Worm (Caenorhabditis elegans) whole organism, L3 larva: Measurements from ENCODE around the gene F28H7.7.
A peak's percentile ranks its signal among the peaks of the same experiment; 100 is the strongest.

Experiments used
- R02D3.7 ChIP-seq: fragments of 150-350 bp; optimal IDR thresholded peaks from 2 replicates; lab custom pipeline; 2014; ENCODE audit warnings: missing biosample characterization, missing genetic modification characterization
- aly-2 ChIP-seq: fragments of 150-350 bp; optimal IDR thresholded peaks from 2 replicates; lab custom pipeline; 2014; ENCODE audit warnings: missing biosample characterization, missing genetic modification characterization
- ama-1 ChIP-seq: fragments of 150-350 bp; optimal IDR thresholded peaks from 2 replicates; lab custom pipeline; 2018
- ceh-28 ChIP-seq: fragments of 150-350 bp; optimal IDR thresholded peaks from 2 replicates; lab custom pipeline; 2014; ENCODE audit warnings: missing biosample characterization, missing genetic modification reagents, missing genetic modification characterization
- ceh-82 ChIP-seq: fragments of 150-350 bp; optimal IDR thresholded peaks from 2 replicates; lab custom pipeline; 2014; ENCODE audit warnings: missing biosample characterization, missing genetic modification characterization
- ceh-9 ChIP-seq: sonication (generic microtip); optimal IDR thresholded peaks from 2 replicates; lab custom pipeline; 2018; ENCODE audit warnings: missing biosample characterization, missing genetic modification characterization
- daf-12 ChIP-seq: fragments of 150-350 bp; optimal IDR thresholded peaks from 2 replicates; lab custom pipeline; 2014; ENCODE audit warnings: missing biosample characterization, missing genetic modification reagents, missing genetic modification characterization
- egl-27 ChIP-seq: sonication (generic microtip); optimal IDR thresholded peaks from 4 replicates; lab custom pipeline; 2017; ENCODE audit warnings: missing biosample characterization, missing genetic modification reagents, missing genetic modification characterization
- egl-5 ChIP-seq: fragments of 150-350 bp; optimal IDR thresholded peaks from 2 replicates; lab custom pipeline; 2017; ENCODE audit warnings: missing biosample characterization, missing genetic modification reagents, missing genetic modification characterization, inconsistent platforms
- elt-1 ChIP-seq: fragments of 150-350 bp; optimal IDR thresholded peaks from 2 replicates; lab custom pipeline; 2014; ENCODE audit warnings: missing biosample characterization, missing genetic modification characterization
- elt-2 ChIP-seq: sonication (generic microtip); optimal IDR thresholded peaks from 2 replicates; lab custom pipeline; 2016; ENCODE audit warnings: missing genetic modification reagents, mild to moderate bottlenecking, missing genetic modification characterization, missing compliant biosample characterization
- elt-3 ChIP-seq, 3 experiments: fragments of 150-350 bp in 1 of 3; sonication (generic microtip) in 2 of 3; optimal IDR thresholded peaks; 2 replicates in 2 of 3; 4 replicates in 1 of 3; lab custom pipeline; 2014 to 2017; ENCODE audit warnings: missing biosample characterization in 3 of 3, missing genetic modification characterization in 3 of 3
- eor-1 ChIP-seq, 2 experiments: fragments of 150-350 bp; optimal IDR thresholded peaks; 2 replicates each; lab custom pipeline; 2014 to 2018; ENCODE audit warnings: missing biosample characterization in 2 of 2, missing genetic modification characterization in 2 of 2
- fkh-10 ChIP-seq: sonication (generic microtip); optimal IDR thresholded peaks from 2 replicates; lab custom pipeline; 2017; ENCODE audit warnings: missing biosample characterization, missing genetic modification reagents, missing genetic modification characterization
- jun-1 ChIP-seq: fragments of 150-350 bp; optimal IDR thresholded peaks from 2 replicates; lab custom pipeline; 2014; ENCODE audit warnings: missing biosample characterization, missing genetic modification reagents, missing genetic modification characterization
- lin-15B ChIP-seq: fragments of 150-350 bp; optimal IDR thresholded peaks from 2 replicates; lab custom pipeline; 2014; ENCODE audit warnings: missing biosample characterization, missing genetic modification characterization
- lin-39 ChIP-seq: fragments of 150-350 bp; optimal IDR thresholded peaks from 2 replicates; lab custom pipeline; 2018; ENCODE audit warnings: missing biosample characterization, missing genetic modification reagents, missing genetic modification characterization
- lsy-12 ChIP-seq: sonication (generic microtip); optimal IDR thresholded peaks from 2 replicates; lab custom pipeline; 2016; ENCODE audit warnings: mild to moderate bottlenecking, missing genetic modification characterization, missing compliant biosample characterization
- mdl-1 ChIP-seq: fragments of 150-350 bp; optimal IDR thresholded peaks from 2 replicates; lab custom pipeline; 2014; ENCODE audit warnings: missing biosample characterization, missing genetic modification characterization
- mml-1 ChIP-seq: fragments of 150-350 bp; sonication (generic microtip); optimal IDR thresholded peaks from 3 replicates; lab custom pipeline; 2014; ENCODE audit warnings: missing biosample characterization, missing genetic modification characterization
- nfya-1 ChIP-seq: sonication (generic microtip); optimal IDR thresholded peaks from 2 replicates; lab custom pipeline; 2017; ENCODE audit warnings: missing genetic modification characterization, mild to moderate bottlenecking, missing compliant biosample characterization, antibody characterized with exemption, moderate library complexity; ENCODE audit not compliant: insufficient read depth
- nhr-11 ChIP-seq: fragments of 150-350 bp; optimal IDR thresholded peaks from 2 replicates; lab custom pipeline; 2014; ENCODE audit warnings: missing biosample characterization, missing genetic modification characterization
- nhr-12 ChIP-seq: fragments of 150-350 bp; optimal IDR thresholded peaks from 2 replicates; lab custom pipeline; 2014; ENCODE audit warnings: missing biosample characterization, missing genetic modification characterization
- nhr-23 ChIP-seq: fragments of 150-350 bp; optimal IDR thresholded peaks from 2 replicates; lab custom pipeline; 2014; ENCODE audit warnings: missing biosample characterization, missing genetic modification reagents, missing genetic modification characterization
- nhr-237 ChIP-seq: fragments of 150-350 bp; optimal IDR thresholded peaks from 2 replicates; lab custom pipeline; 2014; ENCODE audit warnings: missing biosample characterization, missing genetic modification characterization
- nhr-25 ChIP-seq: sonication (generic microtip); optimal IDR thresholded peaks from 2 replicates; lab custom pipeline; 2017; ENCODE audit warnings: missing biosample characterization, missing genetic modification characterization
- nhr-28 ChIP-seq: fragments of 150-350 bp; optimal IDR thresholded peaks from 2 replicates; lab custom pipeline; 2014; ENCODE audit warnings: missing biosample characterization, missing genetic modification characterization
- nhr-43 ChIP-seq: sonication (generic microtip); optimal IDR thresholded peaks from 2 replicates; lab custom pipeline; 2016; ENCODE audit warnings: mild to moderate bottlenecking, missing genetic modification characterization, missing compliant biosample characterization; ENCODE audit not compliant: poor library complexity, severe bottlenecking
- nhr-76 ChIP-seq: fragments of 150-350 bp; sonication (generic microtip); optimal IDR thresholded peaks from 5 replicates; lab custom pipeline; 2014; ENCODE audit warnings: missing biosample characterization, missing genetic modification characterization
- nhr-77 ChIP-seq: fragments of 150-350 bp; optimal IDR thresholded peaks from 2 replicates; lab custom pipeline; 2014; ENCODE audit warnings: missing biosample characterization, missing genetic modification characterization
- pha-4 ChIP-seq: fragments of 150-350 bp; optimal IDR thresholded peaks from 2 replicates; lab custom pipeline; 2014; ENCODE audit warnings: missing biosample characterization, missing genetic modification reagents, missing genetic modification characterization
- pqm-1 ChIP-seq: fragments of 150-350 bp; optimal IDR thresholded peaks from 2 replicates; lab custom pipeline; 2017; ENCODE audit warnings: missing biosample characterization, missing genetic modification characterization, inconsistent platforms
- skn-1 ChIP-seq: fragments of 150-350 bp; optimal IDR thresholded peaks from 2 replicates; lab custom pipeline; 2014; ENCODE audit warnings: missing biosample characterization, missing genetic modification characterization
- snpc-4 ChIP-seq: fragments of 150-350 bp; optimal IDR thresholded peaks from 2 replicates; lab custom pipeline; 2014; ENCODE audit warnings: missing biosample characterization, missing genetic modification characterization
- unc-39 ChIP-seq: sonication (generic microtip); optimal IDR thresholded peaks from 4 replicates; lab custom pipeline; 2017; ENCODE audit warnings: missing biosample characterization, missing genetic modification characterization
- unc-62 ChIP-seq: fragments of 150-350 bp; sonication (generic microtip); optimal IDR thresholded peaks from 4 replicates; lab custom pipeline; 2014; ENCODE audit warnings: missing biosample characterization, missing genetic modification reagents, missing genetic modification characterization
- zag-1 ChIP-seq: fragments of 150-350 bp; optimal IDR thresholded peaks from 2 replicates; lab custom pipeline; 2014; ENCODE audit warnings: missing biosample characterization, missing genetic modification characterization
- ztf-11 ChIP-seq: fragments of 150-350 bp; optimal IDR thresholded peaks from 2 replicates; lab custom pipeline; 2014; ENCODE audit warnings: missing biosample characterization, missing genetic modification characterization
- ztf-4 ChIP-seq: fragments of 150-350 bp; optimal IDR thresholded peaks from 2 replicates; lab custom pipeline; 2014; ENCODE audit warnings: missing biosample characterization, missing genetic modification characterization

F28H7.7 gene

ce11 chrV:10743649-10744048 is 10.3 kb downstream of the F28H7.7 start, which contains the start of gene srj-22:
Gene srj-22 (minus strand): TSS chrV:10743749.
- TF ChIP-seq mdl-1, result no peak
- no peak for TF ChIP-seq nhr-237 (tag; lab: Kevin White, UChicago)
- TF ChIP-seq skn-1, result no peak
- TF ChIP-seq nhr-77 (tag; lab: Kevin White, UChicago), result no peak
- TF ChIP-seq daf-12 (tag; lab: Kevin White, UChicago), result no peak
- TF ChIP-seq ztf-4, result no peak
- no peak for TF ChIP-seq zag-1 (tag; lab: Kevin White, UChicago)
- no peak for TF ChIP-seq nfya-1
- no peak for TF ChIP-seq eor-1 (tag; optimal IDR thresholded peaks at IDR 0.05; lab: Kevin White, UChicago)
- TF ChIP-seq egl-27 (tag; lab: Kevin White, UChicago), result no peak
- no peak for TF ChIP-seq nhr-25 (tag; lab: Kevin White, UChicago)
- no peak for TF ChIP-seq elt-3 (tag; optimal IDR thresholded peaks at IDR 0.05; lab: Kevin White, UChicago)
- TF ChIP-seq, all 47 proteins: peak for 0

- TF ChIP-seq ceh-9 (tag; lab: Kevin White, UChicago) (no peak), nhr-12 (no peak), elt-2 (no peak), aly-2 (no peak), zag-1 (tag; lab: Kevin White, UChicago) (no peak)
Measured at ce11 chrV:10741357-10741756, 12.6 kb downstream of the F28H7.7 start, which contains the start of gene ZC302.3. Gene ZC302.3 (minus strand): TSS chrV:10741457.

- TF ChIP-seq nhr-25 (tag; lab: Kevin White, UChicago) (peak; percentile 24), nhr-23 (peak; percentile 62), lsy-12 (tag; lab: Kevin White, UChicago) (no peak), elt-2 (peak; percentile 36), skn-1 (peak; percentile 12), nhr-43 (tag; lab: Kevin White, UChicago) (peak; percentile 58), lin-15B (tag; lab: Kevin White, UChicago) (peak; percentile 76), snpc-4 (tag; lab: Kevin White, UChicago) (peak; percentile 85), ama-1 (lab: Kevin White, UChicago) (no peak), ceh-9 (tag; lab: Kevin White, UChicago) (no peak), nfya-1 (peak; percentile 66)
Measured at ce11 chrV:10736756-10737155, 17.2 kb downstream of the F28H7.7 start, which contains the start of the genes mre-11 and wdr-5.3. Gene mre-11 (minus strand): TSS chrV:10736868. Gene wdr-5.3 (plus strand): TSS chrV:10737116.

- TF ChIP-seq elt-2 (peak; percentile 80), unc-62 (no peak)
Measured at ce11 chrV:10731989-10732472, 21.9 kb downstream of the F28H7.7 start, which contains the start of gene T28B11.1. Gene T28B11.1 (minus strand): TSS chrV:10732422.

ce11 chrV:10730824-10731416 is 23.0 kb downstream of the F28H7.7 start:
- TF ChIP-seq unc-62, result peak; percentile 1
- TF ChIP-seq nhr-11 (tag; lab: Kevin White, UChicago), result peak; percentile 7
- no peak for TF ChIP-seq lin-15B (tag; lab: Kevin White, UChicago)
- TF ChIP-seq, all 47 proteins: peak for 2

- no peak for TF ChIP-seq nhr-76 (tag; lab: Kevin White, UChicago)
- no peak for TF ChIP-seq ama-1 (lab: Kevin White, UChicago)
- peak; percentile 94 for TF ChIP-seq elt-2
- TF ChIP-seq ztf-4, result no peak
- peak; percentile 90 for TF ChIP-seq egl-27 (tag; lab: Kevin White, UChicago)
- TF ChIP-seq lin-39, result no peak
- peak; percentile 59 for TF ChIP-seq ceh-28
- no peak for TF ChIP-seq ceh-9 (tag; lab: Kevin White, UChicago)
- TF ChIP-seq snpc-4 (tag; lab: Kevin White, UChicago), result peak; percentile 38
- TF ChIP-seq zag-1 (tag; lab: Kevin White, UChicago), result no peak
- TF ChIP-seq fkh-10, result no peak
- no peak for TF ChIP-seq elt-3 (tag; optimal IDR thresholded peaks at IDR 0.05; lab: Kevin White, UChicago)
- peak; percentile 5 for TF ChIP-seq mdl-1
- TF ChIP-seq unc-62, result no peak
- TF ChIP-seq pha-4 (tag; lab: Kevin White, UChicago), result peak; percentile 26
- TF ChIP-seq mml-1 (tag; lab: Kevin White, UChicago), result no peak
- no peak for TF ChIP-seq R02D3.7 (tag; lab: Kevin White, UChicago)
- peak; percentile 87 for TF ChIP-seq pqm-1 (tag; lab: Kevin White, UChicago)
- no peak for TF ChIP-seq nhr-11 (tag; lab: Kevin White, UChicago)
- TF ChIP-seq daf-12 (tag; lab: Kevin White, UChicago), result no peak
- no peak for TF ChIP-seq unc-39 (tag; lab: Kevin White, UChicago)
- no peak for TF ChIP-seq ceh-82 (tag; lab: Kevin White, UChicago)
- no peak for TF ChIP-seq nhr-77 (tag; lab: Kevin White, UChicago)
- TF ChIP-seq nhr-28 (tag; lab: Kevin White, UChicago), result no peak
- TF ChIP-seq lsy-12 (tag; lab: Kevin White, UChicago), result no peak
- no peak for TF ChIP-seq nhr-12
- TF ChIP-seq nfya-1, result peak; percentile 2
- no peak for TF ChIP-seq elt-1 (tag; lab: Kevin White, UChicago)
- TF ChIP-seq ztf-11 (tag; lab: Kevin White, UChicago), result no peak
- TF ChIP-seq egl-5, result no peak
- no peak for TF ChIP-seq aly-2
- TF ChIP-seq jun-1 (tag; lab: Kevin White, UChicago), result peak; percentile 58
Measured at ce11 chrV:10729456-10729904, 24.5 kb downstream of the F28H7.7 start.
